Worm (Caenorhabditis elegans): Measurements from ENCODE around the gene W01B6.4.

ce11 chrIV:10033053-10033452, 42.2 kb upstream of the W01B6.4 start, which contains the start of gene F44D12.6:
- TF ChIP-seq dmd-6 (GFP tag; IDR thresholded peaks at IDR 0.05) (no peak), fkh-10 (GFP tag; optimal IDR thresholded peaks at IDR 0.05) (no peak), mdt-29 (GFP tag; IDR thresholded peaks at IDR 0.05) (no peak), aly-2 (tag; optimal IDR thresholded peaks at IDR 0.05) (no peak), nhr-76 (tag; optimal IDR thresholded peaks at IDR 0.05) (no peak), dmd-9 (GFP tag; IDR thresholded peaks at IDR 0.05) (no peak), unc-39 (tag; optimal IDR thresholded peaks at IDR 0.05) (no peak), Y48G9A.11 (GFP tag; IDR thresholded peaks at IDR 0.05) (no peak), lin-15B (tag; optimal IDR thresholded peaks at IDR 0.05) (no peak), lsy-2 (tag; optimal IDR thresholded peaks at IDR 0.05) (no peak), ceh-28 (tag; optimal IDR thresholded peaks at IDR 0.05) (no peak)
